Worm (Caenorhabditis elegans): ENCODE results near the gene Y79H2A.4.

DNA sequence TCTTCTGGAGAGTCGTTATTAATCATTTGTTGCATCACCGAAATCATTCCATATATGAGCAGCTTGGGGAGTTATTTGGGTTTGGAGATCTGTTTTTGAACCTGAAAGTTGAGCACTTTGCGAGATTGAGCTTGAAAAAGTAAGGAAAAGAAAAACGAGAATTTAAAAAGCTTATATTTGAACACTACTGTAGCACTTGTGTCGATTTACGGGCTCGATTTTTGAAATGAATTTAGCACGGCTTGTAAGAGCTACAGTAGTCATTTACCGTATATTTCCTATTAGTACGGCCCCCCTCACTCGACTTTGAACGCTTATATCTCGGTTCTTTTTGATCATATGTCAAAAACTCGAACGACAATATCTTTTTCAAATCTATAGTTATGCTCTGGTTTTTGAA is 43.1 kb downstream of the Y79H2A.4 start, which contains the start of gene nob-1:
- TF ChIP-seq nhr-6 (tag; optimal IDR thresholded peaks at IDR 0.05) (no peak), elt-3 (tag; optimal IDR thresholded peaks at IDR 0.05) (no peak), skn-1 (tag; optimal IDR thresholded peaks at IDR 0.05) (no peak), nhr-77 (tag; optimal IDR thresholded peaks at IDR 0.05) (no peak), lsy-2 (tag; optimal IDR thresholded peaks at IDR 0.05) (no peak), nhr-25 (tag; optimal IDR thresholded peaks at IDR 0.05) (no peak), peb-1 (tag; optimal IDR thresholded peaks at IDR 0.05) (no peak), lin-13 (GFP tag; optimal IDR thresholded peaks at IDR 0.05) (no peak), ama-1 (optimal IDR thresholded peaks at IDR 0.05) (no peak), crh-2 (tag; optimal IDR thresholded peaks at IDR 0.05) (no peak), mdl-1 (tag; optimal IDR thresholded peaks at IDR 0.05) (no peak)
